Fruit fly (Drosophila melanogaster) whole organism, embryonic: ENCODE data around the gene CG18563.
A peak's percentile ranks its signal among the peaks of the same experiment; 100 is the strongest.

Experiments used
- BtbVII ChIP-seq: fragments of 200-800 bp; sonication (Bioruptor generic); optimal IDR thresholded peaks from 3 replicates; lab custom pipeline; 2017; ENCODE audit warnings: missing biosample characterization, mild to moderate bottlenecking, missing genetic modification characterization
- Bteb2 ChIP-seq: fragments of 200-800 bp; sonication (Bioruptor generic); optimal IDR thresholded peaks from 2 replicates; lab custom pipeline; 2016; ENCODE audit warnings: missing biosample characterization, missing genetic modification characterization
- CG10431 ChIP-seq: fragments of 200-800 bp; sonication (Bioruptor generic); optimal IDR thresholded peaks from 3 replicates; lab custom pipeline; 2018; ENCODE audit warnings: missing biosample characterization, mild to moderate bottlenecking, missing genetic modification characterization
- CG12219 ChIP-seq: fragments of 200-800 bp; sonication (Bioruptor generic); optimal IDR thresholded peaks from 3 replicates; lab custom pipeline; 2018; ENCODE audit warnings: missing biosample characterization, mild to moderate bottlenecking, missing genetic modification characterization
- CG13296 ChIP-seq: fragments of 200-800 bp; sonication (Bioruptor generic); optimal IDR thresholded peaks from 3 replicates; lab custom pipeline; 2018; ENCODE audit warnings: missing biosample characterization, mild to moderate bottlenecking, missing genetic modification characterization
- CG15011 ChIP-seq: fragments of 200-800 bp; sonication (Bioruptor generic); optimal IDR thresholded peaks from 3 replicates; lab custom pipeline; 2018; ENCODE audit warnings: missing biosample characterization, mild to moderate bottlenecking, missing genetic modification characterization
- CG1647 ChIP-seq: fragments of 200-800 bp; sonication (Bioruptor generic); optimal IDR thresholded peaks from 3 replicates; lab custom pipeline; 2016; ENCODE audit warnings: missing biosample characterization, missing genetic modification characterization
- CG17359 ChIP-seq: fragments of 200-800 bp; sonication (Bioruptor generic); optimal IDR thresholded peaks from 3 replicates; lab custom pipeline; 2018; ENCODE audit warnings: missing biosample characterization, mild to moderate bottlenecking, missing genetic modification characterization, moderate library complexity
- CG18764 ChIP-seq: fragments of 200-800 bp; sonication (Bioruptor generic); optimal IDR thresholded peaks from 3 replicates; lab custom pipeline; 2016; ENCODE audit warnings: missing biosample characterization, missing genetic modification characterization
- CG2202 ChIP-seq: fragments of 200-800 bp; sonication (Bioruptor generic); optimal IDR thresholded peaks from 2 replicates; lab custom pipeline; 2018; ENCODE audit warnings: missing biosample characterization, mild to moderate bottlenecking, missing genetic modification characterization
- CG2712 ChIP-seq: fragments of 200-800 bp; optimal IDR thresholded peaks from 3 replicates; lab custom pipeline; 2019; ENCODE audit warnings: missing biosample characterization, mild to moderate bottlenecking, missing genetic modification characterization, moderate library complexity
- CG32532 ChIP-seq: fragments of 200-800 bp; sonication (Bioruptor generic); IDR thresholded peaks from 2 replicates; pipeline ENCODE4 v1.3.6; 2022; ENCODE audit warnings: missing biosample characterization, missing genetic modification characterization
- CG3281 ChIP-seq: fragments of 200-800 bp; sonication (Bioruptor generic); optimal IDR thresholded peaks from 3 replicates; lab custom pipeline; 2017; ENCODE audit warnings: missing biosample characterization, mild to moderate bottlenecking, missing genetic modification characterization
- CG4617 ChIP-seq: fragments of 200-800 bp; sonication (Bioruptor generic); optimal IDR thresholded peaks from 3 replicates; lab custom pipeline; 2016; ENCODE audit warnings: missing biosample characterization, missing genetic modification characterization, borderline replicate concordance
- CG4854 ChIP-seq: fragments of 200-800 bp; sonication (Bioruptor generic); optimal IDR thresholded peaks from 2 replicates; lab custom pipeline; 2016; ENCODE audit warnings: missing biosample characterization, missing genetic modification characterization, inconsistent platforms
- CG6254 ChIP-seq: fragments of 200-800 bp; sonication (Bioruptor generic); optimal IDR thresholded peaks from 3 replicates; lab custom pipeline; 2017; ENCODE audit warnings: mild to moderate bottlenecking, missing biosample characterization, missing genetic modification reagents, missing genetic modification characterization
- CG8388 ChIP-seq: fragments of 200-800 bp; sonication (Bioruptor generic); optimal IDR thresholded peaks from 2 replicates; lab custom pipeline; 2019; ENCODE audit warnings: missing biosample characterization, mild to moderate bottlenecking, missing genetic modification characterization, moderate library complexity
- CG8478 ChIP-seq: fragments of >200 bp; optimal IDR thresholded peaks from 2 replicates; lab custom pipeline; 2018
- CG8944 ChIP-seq: fragments of 200-800 bp; sonication (Bioruptor generic); optimal IDR thresholded peaks from 3 replicates; lab custom pipeline; 2016; ENCODE audit warnings: missing biosample characterization, missing genetic modification characterization
- CG9727 ChIP-seq: fragments of 200-800 bp; sonication (Bioruptor generic); optimal IDR thresholded peaks from 3 replicates; lab custom pipeline; 2017; ENCODE audit warnings: missing biosample characterization, mild to moderate bottlenecking, missing genetic modification characterization
- CG9817 ChIP-seq: fragments of 200-800 bp; sonication (Bioruptor generic); optimal IDR thresholded peaks from 2 replicates; lab custom pipeline; 2018; ENCODE audit warnings: missing biosample characterization, mild to moderate bottlenecking, missing genetic modification characterization, moderate library complexity
- CrebB ChIP-seq: fragments of 200-800 bp; sonication (Bioruptor generic); optimal IDR thresholded peaks from 3 replicates; lab custom pipeline; 2018; ENCODE audit warnings: missing biosample characterization, mild to moderate bottlenecking, missing genetic modification characterization
- Deaf1 ChIP-seq: fragments of 200-800 bp; optimal IDR thresholded peaks from 3 replicates; lab custom pipeline; 2019; ENCODE audit warnings: missing biosample characterization, mild to moderate bottlenecking, missing genetic modification characterization, moderate library complexity
- ERR ChIP-seq: fragments of 200-800 bp; sonication (Bioruptor generic); optimal IDR thresholded peaks from 2 replicates; lab custom pipeline; 2016; ENCODE audit warnings: missing biosample characterization, missing genetic modification characterization
- Fer1 ChIP-seq: fragments of 200-800 bp; sonication (Bioruptor generic); optimal IDR thresholded peaks from 2 replicates; lab custom pipeline; 2017; ENCODE audit warnings: missing biosample characterization, mild to moderate bottlenecking, missing genetic modification characterization
- Hmx ChIP-seq: fragments of 200-800 bp; sonication (Bioruptor generic); optimal IDR thresholded peaks from 2 replicates; lab custom pipeline; 2016; ENCODE audit warnings: missing biosample characterization, missing genetic modification characterization
- Hr39 ChIP-seq: fragments of >200 bp; optimal IDR thresholded peaks from 2 replicates; lab custom pipeline; 2017
- NC2β ChIP-seq: fragments of 200-800 bp; sonication (Bioruptor generic); optimal IDR thresholded peaks from 2 replicates; lab custom pipeline; 2016; ENCODE audit warnings: missing biosample characterization, missing genetic modification characterization
- NK7.1 ChIP-seq: fragments of 200-800 bp; sonication (Bioruptor generic); optimal IDR thresholded peaks from 3 replicates; lab custom pipeline; 2016; ENCODE audit warnings: missing biosample characterization, missing genetic modification characterization
- chif ChIP-seq, 2 experiments: fragments of 200-800 bp; sonication (Bioruptor generic); optimal IDR thresholded peaks; 3 replicates each; lab custom pipeline; 2016; ENCODE audit warnings: missing biosample characterization in 2 of 2, missing genetic modification characterization in 2 of 2
- chn ChIP-seq: fragments of 200-800 bp; sonication (Bioruptor generic); optimal IDR thresholded peaks from 2 replicates; lab custom pipeline; 2016; ENCODE audit warnings: missing biosample characterization, missing genetic modification characterization
- crp ChIP-seq, 2 experiments: fragments of 200-800 bp; sonication (Bioruptor generic); optimal IDR thresholded peaks; 2 replicates in 1 of 2; 3 replicates in 1 of 2; lab custom pipeline; 2017; ENCODE audit warnings: missing biosample characterization in 2 of 2, missing genetic modification characterization in 2 of 2, mild to moderate bottlenecking in 1 of 2, moderate library complexity in 1 of 2
- danr ChIP-seq: fragments of 200-800 bp; sonication (Bioruptor generic); IDR thresholded peaks from 2 replicates; pipeline ENCODE4 v1.3.6; 2022; ENCODE audit warnings: missing biosample characterization, missing genetic modification characterization
- esg ChIP-seq: fragments of 200-800 bp; sonication (Bioruptor generic); conservative IDR thresholded peaks from 2 replicates; pipeline ENCODE4 v1.3.6; 2022; ENCODE audit warnings: missing biosample characterization, missing genetic modification characterization
- fd102C ChIP-seq: fragments of 200-800 bp; sonication (Bioruptor generic); optimal IDR thresholded peaks from 2 replicates; lab custom pipeline; 2018; ENCODE audit warnings: missing biosample characterization, mild to moderate bottlenecking, missing genetic modification characterization, moderate library complexity
- ftz-f1 ChIP-seq: fragments of 200-800 bp; sonication (Bioruptor generic); optimal IDR thresholded peaks from 2 replicates; lab custom pipeline; 2016; ENCODE audit warnings: missing biosample characterization, missing genetic modification characterization
- fu2 ChIP-seq: fragments of 200-800 bp; sonication (Bioruptor generic); optimal IDR thresholded peaks from 2 replicates; lab custom pipeline; 2016; ENCODE audit warnings: missing biosample characterization, missing genetic modification characterization
- gfzf ChIP-seq: fragments of 200-800 bp; sonication (Bioruptor generic); optimal IDR thresholded peaks from 2 replicates; lab custom pipeline; 2016; ENCODE audit warnings: missing biosample characterization, mild to moderate bottlenecking, missing genetic modification characterization, moderate library complexity
- kah ChIP-seq: fragments of 200-800 bp; sonication (Bioruptor generic); optimal IDR thresholded peaks from 2 replicates; lab custom pipeline; 2018; ENCODE audit warnings: missing biosample characterization, mild to moderate bottlenecking, missing genetic modification characterization
- ken ChIP-seq: fragments of 200-800 bp; sonication (Bioruptor generic); IDR thresholded peaks from 3 replicates; pipeline ENCODE4 v1.3.6; 2022; ENCODE audit warnings: missing biosample characterization, missing genetic modification characterization
- lbe ChIP-seq: fragments of 200-800 bp; sonication (Bioruptor generic); optimal IDR thresholded peaks from 2 replicates; lab custom pipeline; 2016; ENCODE audit warnings: missing biosample characterization, mild to moderate bottlenecking, missing genetic modification characterization
- nau ChIP-seq: fragments of 200-800 bp; sonication (Bioruptor generic); optimal IDR thresholded peaks from 3 replicates; lab custom pipeline; 2017; ENCODE audit warnings: missing biosample characterization, mild to moderate bottlenecking, missing genetic modification characterization, missing genetic modification reagents
- nmo ChIP-seq: fragments of 200-800 bp; sonication (Bioruptor generic); optimal IDR thresholded peaks from 2 replicates; lab custom pipeline; 2018; ENCODE audit warnings: missing biosample characterization, mild to moderate bottlenecking, missing genetic modification characterization, moderate library complexity
- pros ChIP-seq: fragments of 200-800 bp; sonication (Bioruptor generic); optimal IDR thresholded peaks from 3 replicates; lab custom pipeline; 2019; ENCODE audit warnings: missing biosample characterization, mild to moderate bottlenecking, missing genetic modification characterization, moderate library complexity
- pzg ChIP-seq: fragments of 200-800 bp; sonication (Bioruptor generic); optimal IDR thresholded peaks from 3 replicates; lab custom pipeline; 2018; ENCODE audit warnings: missing biosample characterization, mild to moderate bottlenecking, missing genetic modification characterization, moderate library complexity
- ro ChIP-seq: fragments of 200-800 bp; sonication (Bioruptor generic); IDR thresholded peaks from 2 replicates; pipeline ENCODE4 v1.3.6; 2022; ENCODE audit warnings: missing biosample characterization, missing genetic modification characterization
- so ChIP-seq: fragments of 200-800 bp; sonication (Bioruptor generic); IDR thresholded peaks from 3 replicates; pipeline ENCODE4 v1.3.6; 2022; ENCODE audit warnings: missing biosample characterization, missing genetic modification characterization
- vvl ChIP-seq: fragments of 200-800 bp; sonication (Bioruptor generic); IDR thresholded peaks from 2 replicates; pipeline ENCODE4 v1.3.6; 2022; ENCODE audit warnings: missing biosample characterization, missing genetic modification characterization

The CG18563 gene

dm6 chr2L:17429788-17430587, 27.9 kb downstream of the CG18563 start (continued):
- peak; percentile 89 for TF ChIP-seq Deaf1 (tag; lab: Kevin White, UChicago)
- TF ChIP-seq pros (GFP tag; lab: Kevin White, UChicago): peak; percentile 57
- peak; percentile 97 for TF ChIP-seq Fer1 (GFP tag; lab: Kevin White, UChicago)

- no peak for TF ChIP-seq CG1647
- TF ChIP-seq chif (GFP tag; optimal IDR thresholded peaks at IDR 0.05; lab: Kevin White, UChicago): no peak
- TF ChIP-seq CG17359 (tag; lab: Kevin White, UChicago): peak; percentile 15
- peak; percentile 19; the same call in 1 of the 2 replicates for TF ChIP-seq CG32532
- TF ChIP-seq nmo (GFP tag; lab: Kevin White, UChicago): no peak
- TF ChIP-seq esg (GFP tag; lab: Robert Waterston, UW): no peak
- TF ChIP-seq chn (GFP tag; lab: Kevin White, UChicago): no peak
- TF ChIP-seq gfzf: no peak
- TF ChIP-seq CG12219: peak; percentile 21
- no peak for TF ChIP-seq CG6254
- TF ChIP-seq ro (GFP tag; lab: Robert Waterston, UW): no peak
- no peak for TF ChIP-seq BtbVII (GFP tag; lab: Kevin White, UChicago)
- TF ChIP-seq CrebB: no peak
- peak; percentile 45 for TF ChIP-seq CG13296
- no peak for TF ChIP-seq CG8944 (GFP tag; lab: Kevin White, UChicago)
- no peak for TF ChIP-seq CG9817 (tag; lab: Kevin White, UChicago)
- no peak for TF ChIP-seq CG8388 (GFP tag; lab: Kevin White, UChicago)
- TF ChIP-seq pzg (GFP tag; lab: Kevin White, UChicago): no peak
- no peak for TF ChIP-seq CG2202 (tag; lab: Kevin White, UChicago)
- peak; percentile 7 for TF ChIP-seq nau (GFP tag; lab: Kevin White, UChicago)
- TF ChIP-seq CG3281 (GFP tag; lab: Kevin White, UChicago): no peak
- TF ChIP-seq kah (GFP tag; lab: Kevin White, UChicago): no peak
- no peak for TF ChIP-seq CG10431 (GFP tag; lab: Kevin White, UChicago)
- peak; percentile 24; the same call in 1 of the 3 replicates for TF ChIP-seq so
- no peak for TF ChIP-seq CG8478 (lab: Kevin White, UChicago)
- TF ChIP-seq NK7.1 (GFP tag; lab: Kevin White, UChicago): no peak
- TF ChIP-seq CG15011: no peak
- peak; percentile 42 for TF ChIP-seq lbe (GFP tag; lab: Kevin White, UChicago)
- TF ChIP-seq ken (GFP tag; lab: Robert Waterston, UW): no peak
- TF ChIP-seq fd102C (GFP tag; lab: Kevin White, UChicago): no peak
- TF ChIP-seq ftz-f1: peak; percentile 44
- no peak for TF ChIP-seq crp (GFP tag; optimal IDR thresholded peaks at IDR 0.05; lab: Kevin White, UChicago)
- no peak for TF ChIP-seq NC2β (GFP tag; lab: Kevin White, UChicago)
- no peak for TF ChIP-seq Hr39 (lab: Kevin White, UChicago)
- TF ChIP-seq CG4854: no peak
- no peak for TF ChIP-seq fu2 (GFP tag; lab: Kevin White, UChicago)
- no peak for TF ChIP-seq CG18764 (GFP tag; lab: Kevin White, UChicago)
- no peak for TF ChIP-seq Hmx (GFP tag; lab: Kevin White, UChicago)
- no peak for TF ChIP-seq CG2712 (tag; lab: Kevin White, UChicago)
- TF ChIP-seq Bteb2: no peak
- no peak for TF ChIP-seq CG4617 (GFP tag; lab: Kevin White, UChicago)
- no peak for TF ChIP-seq ERR (GFP tag; lab: Kevin White, UChicago)
- TF ChIP-seq vvl (GFP tag; lab: Robert Waterston, UW): peak; percentile 75
- no peak for TF ChIP-seq danr
- TF ChIP-seq CG9727 (GFP tag; lab: Kevin White, UChicago): no peak
These were observed 29.9 kb downstream of the CG18563 start for dm6 chr2L:17427929-17428456.
